Fruit fly (Drosophila melanogaster) whole organism, adult: ENCODE results near the gene FoxK.
A peak's percentile ranks its signal among the peaks of the same experiment; 100 is the strongest.

ENCODE experiments used
- CG11617 ChIP-seq: fragments of 200-800 bp; sonication (Bioruptor generic); optimal IDR thresholded peaks from 2 replicates; lab custom pipeline; 2017; ENCODE audit warnings: mild to moderate bottlenecking, missing biosample characterization, missing genetic modification reagents, missing genetic modification characterization
- CG12768 ChIP-seq: fragments of 200-800 bp; sonication (Bioruptor generic); optimal IDR thresholded peaks from 2 replicates; lab custom pipeline; 2017; ENCODE audit warnings: missing biosample characterization, missing genetic modification characterization, mild to moderate bottlenecking, moderate library complexity, missing genetic modification reagents
- CG14711 ChIP-seq: fragments of 200-800 bp; sonication (Bioruptor generic); optimal IDR thresholded peaks from 2 replicates; lab custom pipeline; 2018; ENCODE audit warnings: missing biosample characterization, mild to moderate bottlenecking, missing genetic modification characterization, moderate library complexity
- CG1620 ChIP-seq: fragments of 200-800 bp; sonication (Bioruptor generic); optimal IDR thresholded peaks from 2 replicates; lab custom pipeline; 2016; ENCODE audit warnings: missing biosample characterization, missing genetic modification characterization
- CG33017 ChIP-seq: fragments of 200-800 bp; sonication (Bioruptor generic); optimal IDR thresholded peaks from 2 replicates; lab custom pipeline; 2018; ENCODE audit warnings: missing biosample characterization, mild to moderate bottlenecking, missing genetic modification characterization, moderate library complexity
- CG5204 ChIP-seq: fragments of 200-800 bp; sonication (Bioruptor generic); optimal IDR thresholded peaks from 2 replicates; lab custom pipeline; 2016; ENCODE audit warnings: missing biosample characterization, missing genetic modification characterization
- CG7045 ChIP-seq: fragments of 200-800 bp; sonication (Bioruptor generic); optimal IDR thresholded peaks from 2 replicates; lab custom pipeline; 2017; ENCODE audit warnings: missing biosample characterization, mild to moderate bottlenecking, missing genetic modification characterization
- CG7101 ChIP-seq: fragments of 200-800 bp; sonication (Bioruptor generic); optimal IDR thresholded peaks from 2 replicates; lab custom pipeline; 2018; ENCODE audit warnings: missing biosample characterization, mild to moderate bottlenecking, missing genetic modification characterization, moderate library complexity
- Clk ChIP-seq: fragments of 200-800 bp; sonication (Bioruptor generic); optimal IDR thresholded peaks from 2 replicates; lab custom pipeline; 2017; ENCODE audit warnings: missing biosample characterization, missing genetic modification characterization
- Crg-1 ChIP-seq: fragments of 200-800 bp; sonication (Bioruptor generic); optimal IDR thresholded peaks from 2 replicates; lab custom pipeline; 2016; ENCODE audit warnings: missing biosample characterization, missing genetic modification characterization
- Hr96 ChIP-seq: fragments of 200-800 bp; sonication (Bioruptor generic); optimal IDR thresholded peaks from 2 replicates; lab custom pipeline; 2016; ENCODE audit warnings: missing biosample characterization, missing genetic modification characterization
- Mnt ChIP-seq: fragments of 200-800 bp; sonication (Bioruptor generic); optimal IDR thresholded peaks from 2 replicates; lab custom pipeline; 2016; ENCODE audit warnings: missing biosample characterization, mild to moderate bottlenecking, missing genetic modification characterization
- bab1 ChIP-seq: fragments of 200-800 bp; sonication (Bioruptor generic); optimal IDR thresholded peaks from 3 replicates; lab custom pipeline; 2019; ENCODE audit warnings: missing biosample characterization, mild to moderate bottlenecking, missing genetic modification characterization, moderate library complexity
- cic ChIP-seq: fragments of 200-800 bp; sonication (Bioruptor generic); optimal IDR thresholded peaks from 2 replicates; lab custom pipeline; 2017; ENCODE audit warnings: missing biosample characterization, mild to moderate bottlenecking, missing genetic modification characterization, moderate library complexity
- cnc ChIP-seq, 2 experiments: fragments of >200 bp; optimal IDR thresholded peaks; 2 replicates each; lab custom pipeline; 2017
- kay ChIP-seq: fragments of 200-800 bp; sonication (Bioruptor generic); peaks from one replicate; lab custom pipeline; 2016; ENCODE audit warnings: missing biosample characterization, missing genetic modification characterization, borderline replicate concordance
- ovo ChIP-seq: fragments of 200-800 bp; sonication (Bioruptor generic); optimal IDR thresholded peaks from 2 replicates; lab custom pipeline; 2016; ENCODE audit warnings: missing biosample characterization, missing genetic modification characterization
- pad ChIP-seq: fragments of 200-800 bp; sonication (Bioruptor generic); optimal IDR thresholded peaks from 3 replicates; lab custom pipeline; 2017; ENCODE audit warnings: missing biosample characterization, missing genetic modification characterization, mild to moderate bottlenecking, moderate library complexity, missing genetic modification reagents
- tj ChIP-seq: fragments of 200-800 bp; sonication (Bioruptor generic); optimal IDR thresholded peaks from 3 replicates; lab custom pipeline; 2017; ENCODE audit warnings: missing biosample characterization, mild to moderate bottlenecking, missing genetic modification characterization, moderate library complexity
- toe ChIP-seq: fragments of 200-800 bp; sonication (Bioruptor generic); optimal IDR thresholded peaks from 2 replicates; lab custom pipeline; 2016; ENCODE audit warnings: missing biosample characterization, missing genetic modification characterization

FoxK gene

dm6 chr3L:11096195-11096908 is 24.2 kb downstream of the FoxK start, which contains the start of the genes CG46439, Iyd and CG33947:
Gene CG46439, minus strand, starts transcription at chr3L:11096245.
Gene Iyd, minus strand, starts transcription at chr3L:11096245.
Gene CG33947, plus strand, starts transcription at chr3L:11096496.
- peak; percentile 43 for TF ChIP-seq CG12768 (GFP tag; lab: Kevin White, UChicago)
- TF ChIP-seq CG1620 (GFP tag; lab: Kevin White, UChicago): peak; percentile 8
- TF ChIP-seq Mnt (GFP tag; lab: Kevin White, UChicago): peak; percentile 53
- TF ChIP-seq cic (GFP tag; lab: Kevin White, UChicago): peak; percentile 33
- peak; percentile 54 for TF ChIP-seq Crg-1 (GFP tag; lab: Kevin White, UChicago)
- no peak for TF ChIP-seq CG11617 (GFP tag; lab: Kevin White, UChicago)
- no peak for TF ChIP-seq Hr96 (GFP tag; lab: Kevin White, UChicago)
- TF ChIP-seq bab1 (GFP tag; lab: Kevin White, UChicago): peak; percentile 64
- no peak for TF ChIP-seq ovo
- TF ChIP-seq CG7101 (tag; lab: Kevin White, UChicago): peak; percentile 29
- TF ChIP-seq tj (GFP tag; lab: Kevin White, UChicago): peak; percentile 46

dm6 chr3L:11094279-11094678 is 26.3 kb downstream of the FoxK start:
- TF ChIP-seq Hr96 (GFP tag; lab: Kevin White, UChicago): no peak
- no peak for TF ChIP-seq toe (GFP tag; lab: Kevin White, UChicago)
- no peak for TF ChIP-seq CG7101 (tag; lab: Kevin White, UChicago)
- no peak for TF ChIP-seq Crg-1 (GFP tag; lab: Kevin White, UChicago)
- no peak for TF ChIP-seq pad
- no peak for TF ChIP-seq cnc (optimal IDR thresholded peaks at IDR 0.05; lab: Kevin White, UChicago)
- no peak for TF ChIP-seq Clk
- no peak for TF ChIP-seq CG5204 (GFP tag; lab: Kevin White, UChicago)
- TF ChIP-seq tj (GFP tag; lab: Kevin White, UChicago): no peak
- no peak for TF ChIP-seq CG33017
- TF ChIP-seq CG7045 (GFP tag; lab: Kevin White, UChicago): no peak
- no peak for TF ChIP-seq CG12768 (GFP tag; lab: Kevin White, UChicago)
- no peak for TF ChIP-seq cic (GFP tag; lab: Kevin White, UChicago)
- no peak for TF ChIP-seq Mnt (GFP tag; lab: Kevin White, UChicago)
- TF ChIP-seq CG1620 (GFP tag; lab: Kevin White, UChicago): no peak
- no peak for TF ChIP-seq kay (GFP tag; lab: Kevin White, UChicago)
- no peak for TF ChIP-seq CG11617 (GFP tag; lab: Kevin White, UChicago)
- no peak for TF ChIP-seq bab1 (GFP tag; lab: Kevin White, UChicago)

- TF ChIP-seq CG12768 (GFP tag; lab: Kevin White, UChicago): peak; percentile 76
- TF ChIP-seq tj (GFP tag; lab: Kevin White, UChicago): no peak
- peak; percentile 7 for TF ChIP-seq CG11617 (GFP tag; lab: Kevin White, UChicago)
- TF ChIP-seq CG1620 (GFP tag; lab: Kevin White, UChicago): peak; percentile 83
- no peak for TF ChIP-seq cnc (optimal IDR thresholded peaks at IDR 0.05; lab: Kevin White, UChicago)
- TF ChIP-seq kay (GFP tag; lab: Kevin White, UChicago): peak; percentile 90
- TF ChIP-seq toe (GFP tag; lab: Kevin White, UChicago): peak; percentile 75
- peak; percentile 75 for TF ChIP-seq pad
- peak; percentile 78 for TF ChIP-seq Mnt (GFP tag; lab: Kevin White, UChicago)
- TF ChIP-seq CG7045 (GFP tag; lab: Kevin White, UChicago): peak; percentile 55
- peak; percentile 86 for TF ChIP-seq Crg-1 (GFP tag; lab: Kevin White, UChicago)
- no peak for TF ChIP-seq cic (GFP tag; lab: Kevin White, UChicago)
- TF ChIP-seq CG7101 (tag; lab: Kevin White, UChicago): peak; percentile 82
- TF ChIP-seq Clk: peak; percentile 67
- peak; percentile 57 for TF ChIP-seq ovo
- peak; percentile 66 for TF ChIP-seq CG33017
- TF ChIP-seq bab1 (GFP tag; lab: Kevin White, UChicago): peak; percentile 80
- TF ChIP-seq CG14711 (tag; lab: Kevin White, UChicago): peak; percentile 47
- peak; percentile 73 for TF ChIP-seq Hr96 (GFP tag; lab: Kevin White, UChicago)
- peak; percentile 69 for TF ChIP-seq CG5204 (GFP tag; lab: Kevin White, UChicago)
These were observed 27.5 kb downstream of the FoxK start, which contains the start of gene JIL-1 for dm6 chr3L:11093046-11093520. Gene JIL-1, minus strand, starts transcription at chr3L:11093193.

DNA sequence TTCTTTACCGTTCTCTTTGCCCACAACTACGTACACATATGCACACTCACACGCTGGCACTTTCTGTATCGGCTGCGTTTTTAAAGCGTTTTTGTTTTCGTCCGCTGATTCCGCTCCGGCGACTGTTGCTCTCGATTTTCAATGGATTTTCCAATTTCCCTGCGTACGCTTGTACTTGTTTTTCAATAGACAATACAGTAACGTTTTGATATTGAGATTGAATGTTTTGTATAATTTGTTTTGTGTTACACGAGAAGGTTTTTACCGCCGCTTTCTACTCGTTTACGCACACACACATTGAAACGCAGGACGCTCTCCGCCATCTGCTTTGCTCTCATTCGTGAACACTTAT is 28.0 kb downstream of the FoxK start:
- no peak for TF ChIP-seq Crg-1 (GFP tag; lab: Kevin White, UChicago)
- TF ChIP-seq cic (GFP tag; lab: Kevin White, UChicago): peak; percentile 3
- no peak for TF ChIP-seq CG33017

dm6 chr3L:11091943-11092609 is 28.5 kb downstream of the FoxK start:
- TF ChIP-seq CG5204 (GFP tag; lab: Kevin White, UChicago) (peak; percentile 24), CG14711 (tag; lab: Kevin White, UChicago) (peak; percentile 54), Crg-1 (GFP tag; lab: Kevin White, UChicago) (peak; percentile 90), Hr96 (GFP tag; lab: Kevin White, UChicago) (peak; percentile 81), CG1620 (GFP tag; lab: Kevin White, UChicago) (peak; percentile 79), CG7101 (tag; lab: Kevin White, UChicago) (peak; percentile 78), cnc (optimal IDR thresholded peaks at IDR 0.05; lab: Kevin White, UChicago) (no peak), tj (GFP tag; lab: Kevin White, UChicago) (peak; percentile 51), CG11617 (GFP tag; lab: Kevin White, UChicago) (peak; percentile 63), pad (peak; percentile 76), toe (GFP tag; lab: Kevin White, UChicago) (peak; percentile 75), CG12768 (GFP tag; lab: Kevin White, UChicago) (peak; percentile 82), Clk (peak; percentile 53), ovo (peak; percentile 7), Mnt (GFP tag; lab: Kevin White, UChicago) (peak; percentile 70), CG7045 (GFP tag; lab: Kevin White, UChicago) (peak; percentile 56), cic (GFP tag; lab: Kevin White, UChicago) (peak; percentile 82), bab1 (GFP tag; lab: Kevin White, UChicago) (no peak), kay (GFP tag; lab: Kevin White, UChicago) (peak; percentile 6), CG33017 (peak; percentile 50)
